Worm (Caenorhabditis elegans) whole organism, early embryonic: ENCODE results near the gene fbxa-215.
"Not testable (repeated sequence)": the region's sequence is repeated elsewhere in the genome, so short reads cannot be mapped to it uniquely, and the experiment has no call there.

Source experiments
- B0310.2 ChIP-seq: sonication (generic microtip); optimal IDR thresholded peaks from 2 replicates; lab custom pipeline; 2016; ENCODE audit warnings: mild to moderate bottlenecking, missing genetic modification characterization, missing compliant biosample characterization
- F13C5.2 ChIP-seq: sonication (generic microtip); optimal IDR thresholded peaks from 2 replicates; lab custom pipeline; 2017; ENCODE audit warnings: mild to moderate bottlenecking, missing genetic modification characterization, inconsistent platforms, missing compliant biosample characterization
- aly-1 ChIP-seq: sonication (generic microtip); optimal IDR thresholded peaks from 2 replicates; lab custom pipeline; 2016; ENCODE audit warnings: missing genetic modification characterization, missing compliant biosample characterization
- ama-1 ChIP-seq: fragments of 150-350 bp; optimal IDR thresholded peaks from 2 replicates; lab custom pipeline; 2014
- ceh-13 ChIP-seq: fragments of 200-800 bp; sonication (Bioruptor generic); optimal IDR thresholded peaks from 2 replicates; lab custom pipeline; 2018; ENCODE audit warnings: mild to moderate bottlenecking, missing genetic modification characterization, missing compliant biosample characterization
- ceh-36 ChIP-seq: sonication (generic microtip); optimal IDR thresholded peaks from 2 replicates; lab custom pipeline; 2016; ENCODE audit warnings: missing genetic modification characterization, inconsistent platforms, missing compliant biosample characterization
- ets-7 ChIP-seq: sonication (generic microtip); optimal IDR thresholded peaks from 2 replicates; lab custom pipeline; 2016; ENCODE audit warnings: missing genotype, missing genetic modification characterization, missing compliant biosample characterization
- flt-1 ChIP-seq: fragments of 200-800 bp; sonication (Bioruptor generic); IDR thresholded peaks from 2 replicates; pipeline ENCODE4 v1.3.6; 2022; ENCODE audit warnings: missing genetic modification characterization, missing compliant biosample characterization
- hmbx-1 ChIP-seq: sonication (generic microtip); optimal IDR thresholded peaks from 2 replicates; lab custom pipeline; 2016; ENCODE audit warnings: mild to moderate bottlenecking, missing genetic modification characterization, missing compliant biosample characterization
- hmg-4 ChIP-seq: fragments of 200-800 bp; sonication (Bioruptor generic); optimal IDR thresholded peaks from 2 replicates; lab custom pipeline; 2018; ENCODE audit warnings: mild to moderate bottlenecking, missing genetic modification characterization, missing compliant biosample characterization
- hnd-1 ChIP-seq: sonication (generic microtip); optimal IDR thresholded peaks from 2 replicates; lab custom pipeline; 2016; ENCODE audit warnings: missing genetic modification characterization, missing compliant biosample characterization
- pes-1 ChIP-seq: fragments of 200-800 bp; sonication (Bioruptor generic); IDR thresholded peaks from 2 replicates; pipeline ENCODE4 v1.3.6; 2022; ENCODE audit warnings: missing genetic modification reagents, missing genetic modification characterization, missing compliant biosample characterization
- scrt-1 ChIP-seq: fragments of 200-800 bp; sonication (Bioruptor generic); IDR thresholded peaks from 2 replicates; pipeline ENCODE4 v1.3.6; 2022; ENCODE audit warnings: missing genetic modification characterization, missing compliant biosample characterization
- sea-1 ChIP-seq: fragments of 200-800 bp; sonication (Bioruptor generic); conservative IDR thresholded peaks from 2 replicates; pipeline ENCODE4 v1.3.6; 2022; ENCODE audit warnings: missing genetic modification characterization, missing compliant biosample characterization
- tbx-11 ChIP-seq: fragments of 200-800 bp; sonication (Bioruptor generic); IDR thresholded peaks from 2 replicates; pipeline ENCODE4 v1.3.6; 2022; ENCODE audit warnings: missing genetic modification characterization, missing compliant biosample characterization
- tbx-37 ChIP-seq: fragments of 200-800 bp; sonication (Bioruptor generic); conservative IDR thresholded peaks from 2 replicates; pipeline ENCODE4 v1.3.6; 2022; ENCODE audit warnings: missing genetic modification reagents, missing genetic modification characterization, missing compliant biosample characterization
- tra-4 ChIP-seq: sonication (generic microtip); optimal IDR thresholded peaks from 2 replicates; lab custom pipeline; 2017; ENCODE audit warnings: missing genetic modification characterization, missing compliant biosample characterization

Gene fbxa-215

DNA sequence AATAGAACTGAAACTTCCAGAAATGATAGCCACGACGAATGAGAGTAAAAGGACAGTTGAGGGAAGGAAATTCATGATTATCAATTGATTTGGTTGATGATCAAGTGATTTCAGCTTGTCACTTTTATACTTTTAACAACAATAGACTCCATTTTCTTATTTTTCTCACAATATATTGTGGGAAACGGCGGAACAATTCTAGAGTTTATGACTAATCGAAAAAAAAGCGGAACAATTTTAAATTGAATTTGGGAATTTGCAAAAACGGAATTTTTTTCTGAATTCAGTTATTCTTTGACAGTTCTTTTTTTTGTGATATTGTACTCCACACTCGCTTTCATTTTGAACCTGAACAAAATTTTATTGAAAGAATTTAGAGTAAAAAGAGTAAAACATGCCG lies 2.6 kb downstream of the fbxa-215 start, which contains the start of gene Y45F10C.4:
Gene Y45F10C.4 (minus strand): TSS at position 101 of the 400 bp plus-strand sequence.
- TF ChIP-seq B0310.2 (no peak), tra-4 (no peak), ama-1 (lab: Kevin White, UChicago) (no peak), sea-1 (GFP tag; lab: Robert Waterston, UW) (no peak), ets-7 (no peak), pes-1 (no peak), F13C5.2 (no peak), tbx-37 (GFP tag; lab: Robert Waterston, UW) (no peak), ceh-13 (no peak), aly-1 (tag; lab: Kevin White, UChicago) (no peak), scrt-1 (GFP tag; lab: Robert Waterston, UW) (no peak), flt-1 (GFP tag; lab: Robert Waterston, UW) (no peak), hnd-1 (tag; lab: Kevin White, UChicago) (no peak), tbx-11 (GFP tag; lab: Robert Waterston, UW) (no peak), hmbx-1 (tag; lab: Kevin White, UChicago) (no peak), hmg-4 (GFP tag; lab: Kevin White, UChicago) (no peak), ceh-36 (no peak)

DNA sequence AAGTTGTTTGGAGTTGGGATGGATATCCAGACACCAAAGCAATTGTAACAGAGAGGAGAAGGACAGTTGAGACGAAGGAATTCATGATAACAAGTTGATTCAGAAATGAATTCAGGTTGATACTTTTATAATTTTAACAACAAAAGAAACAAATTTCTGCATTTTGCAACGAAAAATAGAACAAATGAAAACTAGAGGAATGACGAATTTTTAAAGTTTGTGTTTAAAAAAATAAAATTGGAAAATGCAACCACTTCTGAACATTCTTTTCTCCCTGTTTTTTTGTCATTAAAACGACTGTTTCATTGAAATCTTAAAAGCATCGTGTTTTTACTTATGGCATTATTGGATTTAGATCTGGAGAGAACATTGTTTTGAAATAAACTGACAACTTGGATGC lies 4.1 kb downstream of the fbxa-215 start, which contains the start of gene Y45F10C.2:
Gene Y45F10C.2 (minus strand): TSS at position 101 of the 400 bp plus-strand sequence.
- not testable (repeated sequence) for TF ChIP-seq tbx-11 (GFP tag; lab: Robert Waterston, UW); ceh-36; tra-4

DNA sequence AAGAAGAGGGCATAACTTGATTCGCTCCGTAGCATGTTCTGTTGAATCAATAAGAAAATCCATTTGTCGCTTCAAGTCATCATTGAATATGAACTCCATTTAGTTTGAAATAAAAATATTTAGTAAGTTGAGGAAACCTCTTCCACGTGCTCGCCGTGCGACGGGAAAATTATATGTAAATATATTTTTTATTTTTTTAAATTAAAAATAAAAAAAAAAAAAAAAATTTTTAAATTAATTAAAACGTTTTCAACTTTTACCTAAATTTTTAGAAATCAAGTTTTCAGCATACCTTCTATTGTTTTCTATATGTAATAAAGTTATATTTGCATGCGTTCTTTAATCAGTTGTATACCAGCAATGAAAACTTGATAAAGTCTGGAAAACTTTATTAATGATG lies 7.3 kb downstream of the fbxa-215 start, which contains the start of gene Y45F10C.1:
Gene Y45F10C.1 (minus strand): TSS at position 101 of the 400 bp plus-strand sequence.
- TF ChIP-seq hmg-4 (GFP tag; lab: Kevin White, UChicago); ets-7; flt-1 (GFP tag; lab: Robert Waterston, UW): not testable (repeated sequence)

DNA sequence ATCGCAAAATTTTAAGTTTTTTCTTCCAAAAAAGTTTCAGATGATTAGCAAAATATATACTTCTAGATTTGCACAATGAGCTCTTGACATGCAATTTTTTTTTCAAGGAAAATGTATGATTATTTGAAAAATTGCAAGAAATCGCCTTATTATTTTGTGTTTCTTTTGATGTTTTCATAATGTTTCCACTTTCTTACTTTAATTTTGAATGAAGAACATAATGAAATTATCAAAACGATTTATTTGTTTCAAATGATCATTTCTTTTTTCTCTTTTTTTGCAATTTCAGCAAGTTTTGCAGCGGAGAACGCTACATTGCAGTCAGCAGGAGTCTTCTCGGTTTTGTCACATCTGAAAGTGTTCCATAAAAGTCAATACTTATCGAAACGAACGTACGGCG lies 14.7 kb downstream of the fbxa-215 start, which contains the start of gene Y45F10C.6:
Gene Y45F10C.6 (plus strand): TSS at position 301 of the 400 bp plus-strand sequence.
- TF ChIP-seq hmbx-1 (tag; lab: Kevin White, UChicago); aly-1 (tag; lab: Kevin White, UChicago); hmg-4 (GFP tag; lab: Kevin White, UChicago): not testable (repeated sequence)

DNA sequence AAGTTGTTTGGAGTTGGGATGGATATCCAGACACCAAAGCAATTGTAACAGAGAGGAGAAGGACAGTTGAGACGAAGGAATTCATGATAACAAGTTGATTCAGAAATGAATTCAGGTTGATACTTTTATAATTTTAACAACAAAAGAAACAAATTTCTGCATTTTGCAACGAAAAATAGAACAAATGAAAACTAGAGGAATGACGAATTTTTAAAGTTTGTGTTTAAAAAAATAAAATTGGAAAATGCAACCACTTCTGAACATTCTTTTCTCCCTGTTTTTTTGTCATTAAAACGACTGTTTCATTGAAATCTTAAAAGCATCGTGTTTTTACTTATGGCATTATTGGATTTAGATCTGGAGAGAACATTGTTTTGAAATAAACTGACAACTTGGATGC lies 15.3 kb downstream of the fbxa-215 start, which contains the start of gene C08F11.12:
Gene C08F11.12 (minus strand): TSS at position 101 of the 400 bp plus-strand sequence.
- TF ChIP-seq aly-1 (tag; lab: Kevin White, UChicago); B0310.2; hnd-1 (tag; lab: Kevin White, UChicago): not testable (repeated sequence)

DNA sequence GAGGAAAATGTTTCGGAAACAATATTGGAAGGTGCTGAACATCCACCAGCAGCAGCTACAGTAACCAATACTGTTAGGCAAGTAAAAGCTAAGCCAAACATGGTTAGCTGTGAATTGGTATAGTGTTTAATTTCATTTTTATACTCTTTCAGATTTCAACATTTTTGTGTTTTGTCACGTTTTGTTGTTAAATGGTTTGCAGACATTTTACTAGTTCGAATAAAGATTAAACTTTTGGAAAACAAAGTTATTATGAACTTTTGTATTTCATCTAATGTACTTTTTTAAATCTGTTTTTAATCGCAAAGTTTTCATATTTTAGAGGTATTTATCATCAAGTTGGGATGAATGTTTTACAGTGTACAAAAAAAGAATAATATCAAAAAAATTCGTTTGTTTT lies 16.5 kb downstream of the fbxa-215 start, which contains the start of gene C08F11.17:
Gene C08F11.17 (minus strand): TSS at position 101 of the 400 bp plus-strand sequence.
- no peak for TF ChIP-seq hmbx-1 (tag; lab: Kevin White, UChicago)
- no peak for TF ChIP-seq B0310.2
- no peak for TF ChIP-seq tbx-37 (GFP tag; lab: Robert Waterston, UW)
- no peak for TF ChIP-seq hmg-4 (GFP tag; lab: Kevin White, UChicago)
- no peak for TF ChIP-seq F13C5.2
- no peak for TF ChIP-seq aly-1 (tag; lab: Kevin White, UChicago)
- TF ChIP-seq ceh-36: no peak
- no peak for TF ChIP-seq ets-7
- no peak for TF ChIP-seq ceh-13
- TF ChIP-seq hnd-1 (tag; lab: Kevin White, UChicago): no peak
- TF ChIP-seq scrt-1 (GFP tag; lab: Robert Waterston, UW): no peak
- TF ChIP-seq ama-1 (lab: Kevin White, UChicago): no peak
- no peak for TF ChIP-seq pes-1
- TF ChIP-seq sea-1 (GFP tag; lab: Robert Waterston, UW): no peak

- TF ChIP-seq ama-1 (lab: Kevin White, UChicago) (no peak), scrt-1 (GFP tag; lab: Robert Waterston, UW) (no peak), tbx-11 (GFP tag; lab: Robert Waterston, UW) (no peak), sea-1 (GFP tag; lab: Robert Waterston, UW) (no peak), tbx-37 (GFP tag; lab: Robert Waterston, UW) (no peak), aly-1 (tag; lab: Kevin White, UChicago) (no peak), ceh-13 (no peak), B0310.2 (no peak), F13C5.2 (no peak), ceh-36 (no peak), flt-1 (GFP tag; lab: Robert Waterston, UW) (no peak), hnd-1 (tag; lab: Kevin White, UChicago) (no peak), tra-4 (no peak), pes-1 (no peak), ets-7 (no peak)
Observed at ce11 chrIV:13649126-13649525, 17.6 kb downstream of the fbxa-215 start, which contains the start of gene C08F11.10. Gene C08F11.10 (minus strand): TSS chrIV:13649226.

ce11 chrIV:13647558-13647957 lies 19.2 kb downstream of the fbxa-215 start, which contains the start of gene ule-4:
Gene ule-4 (minus strand): TSS chrIV:13647658.
- TF ChIP-seq F13C5.2: no peak
- TF ChIP-seq tbx-11 (GFP tag; lab: Robert Waterston, UW): no peak
- TF ChIP-seq flt-1 (GFP tag; lab: Robert Waterston, UW): no peak
- no peak for TF ChIP-seq tra-4
- no peak for TF ChIP-seq ceh-13
- TF ChIP-seq B0310.2: no peak
- no peak for TF ChIP-seq ama-1 (lab: Kevin White, UChicago)
- TF ChIP-seq hmbx-1 (tag; lab: Kevin White, UChicago): no peak
- TF ChIP-seq scrt-1 (GFP tag; lab: Robert Waterston, UW): no peak
- no peak for TF ChIP-seq ets-7
- TF ChIP-seq sea-1 (GFP tag; lab: Robert Waterston, UW): no peak
- TF ChIP-seq tbx-37 (GFP tag; lab: Robert Waterston, UW): no peak
- TF ChIP-seq ceh-36: no peak
- TF ChIP-seq hmg-4 (GFP tag; lab: Kevin White, UChicago): no peak
- TF ChIP-seq aly-1 (tag; lab: Kevin White, UChicago): no peak
- TF ChIP-seq pes-1: no peak
